Fruit fly (Drosophila melanogaster) whole organism, adult: ENCODE data around the gene Wdr82.
A peak's percentile ranks its signal among the peaks of the same experiment; 100 is the strongest.

Experiments used
- CG11617 ChIP-seq: fragments of 200-800 bp; sonication (Bioruptor generic); optimal IDR thresholded peaks from 2 replicates; lab custom pipeline; 2017; ENCODE audit warnings: mild to moderate bottlenecking, missing biosample characterization, missing genetic modification reagents, missing genetic modification characterization
- CG12768 ChIP-seq: fragments of 200-800 bp; sonication (Bioruptor generic); optimal IDR thresholded peaks from 2 replicates; lab custom pipeline; 2017; ENCODE audit warnings: missing biosample characterization, missing genetic modification characterization, mild to moderate bottlenecking, moderate library complexity, missing genetic modification reagents
- CG14711 ChIP-seq: fragments of 200-800 bp; sonication (Bioruptor generic); optimal IDR thresholded peaks from 2 replicates; lab custom pipeline; 2018; ENCODE audit warnings: missing biosample characterization, mild to moderate bottlenecking, missing genetic modification characterization, moderate library complexity
- CG1620 ChIP-seq: fragments of 200-800 bp; sonication (Bioruptor generic); optimal IDR thresholded peaks from 2 replicates; lab custom pipeline; 2016; ENCODE audit warnings: missing biosample characterization, missing genetic modification characterization
- CG33017 ChIP-seq: fragments of 200-800 bp; sonication (Bioruptor generic); optimal IDR thresholded peaks from 2 replicates; lab custom pipeline; 2018; ENCODE audit warnings: missing biosample characterization, mild to moderate bottlenecking, missing genetic modification characterization, moderate library complexity
- CG5204 ChIP-seq: fragments of 200-800 bp; sonication (Bioruptor generic); optimal IDR thresholded peaks from 2 replicates; lab custom pipeline; 2016; ENCODE audit warnings: missing biosample characterization, missing genetic modification characterization
- CG7045 ChIP-seq: fragments of 200-800 bp; sonication (Bioruptor generic); optimal IDR thresholded peaks from 2 replicates; lab custom pipeline; 2017; ENCODE audit warnings: missing biosample characterization, mild to moderate bottlenecking, missing genetic modification characterization
- CG7101 ChIP-seq: fragments of 200-800 bp; sonication (Bioruptor generic); optimal IDR thresholded peaks from 2 replicates; lab custom pipeline; 2018; ENCODE audit warnings: missing biosample characterization, mild to moderate bottlenecking, missing genetic modification characterization, moderate library complexity
- Clk ChIP-seq: fragments of 200-800 bp; sonication (Bioruptor generic); optimal IDR thresholded peaks from 2 replicates; lab custom pipeline; 2017; ENCODE audit warnings: missing biosample characterization, missing genetic modification characterization
- Crg-1 ChIP-seq: fragments of 200-800 bp; sonication (Bioruptor generic); optimal IDR thresholded peaks from 2 replicates; lab custom pipeline; 2016; ENCODE audit warnings: missing biosample characterization, missing genetic modification characterization
- Hr96 ChIP-seq: fragments of 200-800 bp; sonication (Bioruptor generic); optimal IDR thresholded peaks from 2 replicates; lab custom pipeline; 2016; ENCODE audit warnings: missing biosample characterization, missing genetic modification characterization
- Mnt ChIP-seq: fragments of 200-800 bp; sonication (Bioruptor generic); optimal IDR thresholded peaks from 2 replicates; lab custom pipeline; 2016; ENCODE audit warnings: missing biosample characterization, mild to moderate bottlenecking, missing genetic modification characterization
- bab1 ChIP-seq: fragments of 200-800 bp; sonication (Bioruptor generic); optimal IDR thresholded peaks from 3 replicates; lab custom pipeline; 2019; ENCODE audit warnings: missing biosample characterization, mild to moderate bottlenecking, missing genetic modification characterization, moderate library complexity
- cic ChIP-seq: fragments of 200-800 bp; sonication (Bioruptor generic); optimal IDR thresholded peaks from 2 replicates; lab custom pipeline; 2017; ENCODE audit warnings: missing biosample characterization, mild to moderate bottlenecking, missing genetic modification characterization, moderate library complexity
- cnc ChIP-seq, 2 experiments: fragments of >200 bp; optimal IDR thresholded peaks; 2 replicates each; lab custom pipeline; 2017
- kay ChIP-seq: fragments of 200-800 bp; sonication (Bioruptor generic); peaks from one replicate; lab custom pipeline; 2016; ENCODE audit warnings: missing biosample characterization, missing genetic modification characterization, borderline replicate concordance
- ovo ChIP-seq: fragments of 200-800 bp; sonication (Bioruptor generic); optimal IDR thresholded peaks from 2 replicates; lab custom pipeline; 2016; ENCODE audit warnings: missing biosample characterization, missing genetic modification characterization
- pad ChIP-seq: fragments of 200-800 bp; sonication (Bioruptor generic); optimal IDR thresholded peaks from 3 replicates; lab custom pipeline; 2017; ENCODE audit warnings: missing biosample characterization, missing genetic modification characterization, mild to moderate bottlenecking, moderate library complexity, missing genetic modification reagents
- tj ChIP-seq: fragments of 200-800 bp; sonication (Bioruptor generic); optimal IDR thresholded peaks from 3 replicates; lab custom pipeline; 2017; ENCODE audit warnings: missing biosample characterization, mild to moderate bottlenecking, missing genetic modification characterization, moderate library complexity
- toe ChIP-seq: fragments of 200-800 bp; sonication (Bioruptor generic); optimal IDR thresholded peaks from 2 replicates; lab custom pipeline; 2016; ENCODE audit warnings: missing biosample characterization, missing genetic modification characterization

The Wdr82 gene

dm6 chr2L:8417562-8417961, 43.3 kb downstream of the Wdr82 start:
- peak; percentile 91 for TF ChIP-seq tj
- TF ChIP-seq toe: no peak

DNA sequence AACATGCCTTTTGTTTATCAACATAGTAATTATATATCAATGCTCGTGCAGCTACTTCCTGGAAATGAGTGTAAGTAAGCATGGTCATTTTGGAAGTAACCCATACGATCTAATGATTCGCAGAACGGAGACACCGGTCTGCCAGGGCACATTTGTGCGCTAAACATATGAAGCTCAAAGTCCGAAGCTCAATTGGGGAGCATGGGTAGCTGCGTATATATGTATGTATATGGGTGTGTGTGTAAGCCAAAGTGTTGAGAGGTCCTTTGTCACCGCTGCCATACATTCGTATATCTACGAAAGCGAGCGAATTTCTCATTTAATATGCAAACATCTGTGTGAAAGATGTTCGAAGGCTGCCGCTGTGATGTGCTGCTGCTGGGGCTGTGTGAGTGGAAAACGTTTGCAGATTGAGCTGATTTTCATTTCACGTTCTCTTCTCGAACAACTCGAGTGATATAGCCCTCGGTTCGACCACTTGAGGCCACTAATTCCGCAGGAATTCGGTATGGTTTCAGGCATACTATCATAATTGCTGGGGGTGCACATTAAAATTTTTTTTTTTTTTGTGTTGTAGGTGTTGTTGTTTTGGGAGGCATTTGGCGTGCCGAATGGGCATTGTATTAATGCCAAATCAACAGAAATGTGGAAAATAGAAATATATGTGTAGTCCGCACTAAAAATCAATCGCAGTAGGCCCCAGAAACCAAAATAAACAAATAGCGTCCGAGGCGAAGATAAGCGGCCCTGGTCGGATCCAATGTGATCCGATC, 44.0 kb downstream of the Wdr82 start:
- TF ChIP-seq ovo: no peak
- no peak for TF ChIP-seq CG1620 (GFP tag; lab: Kevin White, UChicago)
- no peak for TF ChIP-seq Mnt (GFP tag; lab: Kevin White, UChicago)
- no peak for TF ChIP-seq CG11617 (GFP tag; lab: Kevin White, UChicago)
- peak; percentile 68 for TF ChIP-seq tj
- TF ChIP-seq Crg-1 (GFP tag; lab: Kevin White, UChicago): no peak

- TF ChIP-seq cnc (optimal IDR thresholded peaks at IDR 0.05; lab: Kevin White, UChicago) (no peak), pad (peak; percentile 70), CG7045 (GFP tag; lab: Kevin White, UChicago) (no peak), CG12768 (GFP tag; lab: Kevin White, UChicago) (no peak)
These were observed 45.2 kb downstream of the Wdr82 start for dm6 chr2L:8419382-8419940.

dm6 chr2L:8420259-8420930, 46.1 kb downstream of the Wdr82 start:
- TF ChIP-seq bab1 (GFP tag; lab: Kevin White, UChicago) (no peak), CG12768 (GFP tag; lab: Kevin White, UChicago) (no peak), Crg-1 (GFP tag; lab: Kevin White, UChicago) (no peak), Mnt (GFP tag; lab: Kevin White, UChicago) (no peak), toe (no peak), Hr96 (GFP tag; lab: Kevin White, UChicago) (no peak)

DNA sequence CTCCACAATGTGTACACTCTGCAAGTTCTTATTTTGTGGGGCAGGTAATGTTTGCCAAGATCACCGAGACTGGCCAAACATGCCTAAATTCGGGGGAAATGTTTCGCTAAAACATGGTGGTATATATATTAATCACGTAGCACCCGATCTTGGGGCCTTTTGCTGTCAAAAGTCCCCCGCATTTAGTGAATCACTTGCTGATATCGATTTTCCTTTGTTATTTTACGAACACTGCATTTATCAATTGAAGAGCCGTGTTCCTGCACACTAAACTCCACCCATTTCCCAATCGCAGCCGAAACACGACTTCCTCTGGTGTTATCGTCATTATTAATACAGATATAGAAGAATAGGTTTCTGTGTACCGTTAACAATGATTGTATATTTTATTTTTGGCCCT, 47.5 kb downstream of the Wdr82 start:
- TF ChIP-seq cic (GFP tag; lab: Kevin White, UChicago) (no peak), bab1 (GFP tag; lab: Kevin White, UChicago) (no peak), CG1620 (GFP tag; lab: Kevin White, UChicago) (no peak), CG11617 (GFP tag; lab: Kevin White, UChicago) (no peak), CG5204 (GFP tag; lab: Kevin White, UChicago) (no peak), pad (no peak), Clk (GFP tag; lab: Kevin White, UChicago) (no peak), tj (no peak), CG12768 (GFP tag; lab: Kevin White, UChicago) (no peak), CG14711 (tag; lab: Kevin White, UChicago) (no peak), ovo (no peak), cnc (optimal IDR thresholded peaks at IDR 0.05; lab: Kevin White, UChicago) (no peak), CG7045 (GFP tag; lab: Kevin White, UChicago) (no peak), kay (GFP tag; lab: Kevin White, UChicago) (no peak), CG7101 (tag; lab: Kevin White, UChicago) (no peak)

DNA sequence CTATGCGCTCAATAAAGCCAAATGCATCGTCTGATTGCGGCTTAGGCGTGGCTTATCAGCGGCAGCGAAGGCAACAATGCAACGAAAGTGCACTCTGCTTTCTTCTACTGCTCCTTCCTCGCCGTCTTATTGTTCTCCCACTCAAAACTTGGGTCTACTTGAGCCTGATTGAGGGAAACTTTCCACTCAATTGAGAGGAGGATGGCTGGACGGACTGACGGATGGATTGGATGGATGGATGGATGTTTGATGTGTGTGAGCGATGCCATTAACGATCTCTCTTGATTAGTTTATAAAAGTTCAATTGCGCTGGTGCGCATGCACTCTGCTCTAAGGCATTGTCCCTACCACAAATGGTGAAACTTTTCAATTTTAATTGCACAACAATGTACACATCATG, 48.8 kb downstream of the Wdr82 start:
- TF ChIP-seq Mnt (GFP tag; lab: Kevin White, UChicago): no peak
- no peak for TF ChIP-seq toe
- no peak for TF ChIP-seq kay (GFP tag; lab: Kevin White, UChicago)
- TF ChIP-seq tj: no peak
- TF ChIP-seq Crg-1 (GFP tag; lab: Kevin White, UChicago): no peak
- no peak for TF ChIP-seq CG33017 (tag; lab: Kevin White, UChicago)
- TF ChIP-seq ovo: no peak
- no peak for TF ChIP-seq Hr96 (GFP tag; lab: Kevin White, UChicago)

DNA sequence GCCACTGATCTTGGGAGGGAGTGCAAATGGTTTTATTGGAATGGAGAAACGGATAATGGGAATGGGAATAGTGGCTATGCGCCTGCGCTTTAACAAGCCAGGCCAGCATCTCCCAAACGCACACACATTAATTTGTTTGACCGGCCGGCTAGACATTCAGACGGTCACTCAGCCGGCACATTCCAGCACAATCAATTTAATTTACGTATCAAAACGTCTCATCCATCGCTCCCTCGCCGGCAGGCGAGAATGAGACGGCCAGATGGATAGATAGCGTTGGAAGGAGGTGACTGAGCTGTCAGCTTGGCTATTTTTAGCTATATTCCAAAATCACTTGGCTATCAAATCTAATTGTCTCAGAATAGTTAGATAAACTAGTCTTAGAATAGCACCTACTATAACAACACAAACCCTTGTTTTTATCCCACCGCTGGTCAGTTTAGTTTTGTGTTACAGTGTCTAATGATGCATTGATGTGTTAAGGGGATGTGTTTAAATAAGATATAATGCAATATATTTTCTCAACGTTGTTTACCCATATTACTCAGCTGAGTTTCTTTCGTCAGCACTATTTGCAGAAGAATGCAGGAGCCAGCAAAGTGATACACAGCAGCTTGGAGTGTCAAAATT, 49.3 kb downstream of the Wdr82 start:
- no peak for TF ChIP-seq bab1 (GFP tag; lab: Kevin White, UChicago)
- TF ChIP-seq tj: peak; percentile 90
